Worm (Caenorhabditis elegans) whole organism, L1 larva: Measurements from ENCODE around the gene T08B1.1.

ENCODE experiments used
- aly-2 ChIP-seq: fragments of 150-350 bp; optimal IDR thresholded peaks from 2 replicates; lab custom pipeline; 2014; ENCODE audit warnings: missing biosample characterization, missing genetic modification characterization
- ama-1 ChIP-seq: fragments of 150-350 bp; optimal IDR thresholded peaks from 2 replicates; lab custom pipeline; 2014
- blmp-1 ChIP-seq: fragments of 150-350 bp; optimal IDR thresholded peaks from 2 replicates; lab custom pipeline; 2014; ENCODE audit warnings: missing biosample characterization, missing genetic modification characterization
- ceh-8 ChIP-seq: fragments of 200-800 bp; sonication (Bioruptor generic); optimal IDR thresholded peaks from 2 replicates; lab custom pipeline; 2018; ENCODE audit warnings: mild to moderate bottlenecking, missing genetic modification characterization, moderate library complexity, missing compliant biosample characterization
- ceh-90 ChIP-seq: sonication (generic microtip); optimal IDR thresholded peaks from 2 replicates; lab custom pipeline; 2016; ENCODE audit warnings: missing genetic modification characterization, missing compliant biosample characterization
- ces-1 ChIP-seq: fragments of 150-350 bp; optimal IDR thresholded peaks from 2 replicates; lab custom pipeline; 2014; ENCODE audit warnings: missing biosample characterization, missing genetic modification reagents, missing genetic modification characterization
- dsc-1 ChIP-seq: sonication (generic microtip); optimal IDR thresholded peaks from 2 replicates; lab custom pipeline; 2016; ENCODE audit warnings: mild to moderate bottlenecking, missing genetic modification characterization, missing compliant biosample characterization
- efl-1 ChIP-seq, 4 experiments: fragments of 150-350 bp; optimal IDR thresholded peaks in 3 of 4; peaks in 1 of 4; 1 replicate in 1 of 4; 2 replicates in 3 of 4; lab custom pipeline; 2014; ENCODE audit warnings: missing biosample characterization in 2 of 4, missing genetic modification characterization in 2 of 4, missing genetic modification reagents in 2 of 4
- egl-27 ChIP-seq, 2 experiments: fragments of 150-350 bp in 1 of 2; sonication (generic microtip); optimal IDR thresholded peaks; 3 replicates each; lab custom pipeline; 2017 to 2018; ENCODE audit warnings: missing biosample characterization in 2 of 2, missing genetic modification characterization in 2 of 2, missing genetic modification reagents in 2 of 2
- elt-2 ChIP-seq: sonication (generic microtip); optimal IDR thresholded peaks from 2 replicates; lab custom pipeline; 2016; ENCODE audit warnings: missing genetic modification characterization, mild to moderate bottlenecking, inconsistent platforms, missing compliant biosample characterization, missing genetic modification reagents
- elt-3 ChIP-seq, 6 experiments: fragments of 150-350 bp in 1 of 6; sonication (generic microtip); optimal IDR thresholded peaks; 2 replicates each; lab custom pipeline; 2017 to 2018; ENCODE audit warnings: missing biosample characterization in 6 of 6, missing genetic modification characterization in 6 of 6, inconsistent platforms in 1 of 6
- fkh-10 ChIP-seq: sonication (generic microtip); optimal IDR thresholded peaks from 2 replicates; lab custom pipeline; 2017; ENCODE audit warnings: missing biosample characterization, missing genetic modification reagents, missing genetic modification characterization
- fkh-8 ChIP-seq: sonication (generic microtip); optimal IDR thresholded peaks from 2 replicates; lab custom pipeline; 2016; ENCODE audit warnings: mild to moderate bottlenecking, missing genetic modification characterization, missing compliant biosample characterization
- grh-1 ChIP-seq: fragments of 200-800 bp; sonication (Bioruptor generic); IDR thresholded peaks from 2 replicates; pipeline ENCODE4 v1.3.6; 2022; ENCODE audit warnings: missing genetic modification reagents, missing genetic modification characterization, missing compliant biosample characterization
- irx-1 ChIP-seq: sonication (generic microtip); optimal IDR thresholded peaks from 2 replicates; lab custom pipeline; 2016; ENCODE audit warnings: missing genetic modification characterization, missing compliant biosample characterization
- lin-13 ChIP-seq: fragments of 150-350 bp; optimal IDR thresholded peaks from 2 replicates; lab custom pipeline; 2014; ENCODE audit warnings: missing biosample characterization, missing genetic modification reagents, missing genetic modification characterization
- lin-14 ChIP-seq: fragments of 200-800 bp; sonication (Bioruptor generic); optimal IDR thresholded peaks from 2 replicates; lab custom pipeline; 2018; ENCODE audit warnings: mild to moderate bottlenecking, missing genetic modification characterization, moderate library complexity, missing compliant biosample characterization
- lin-15B ChIP-seq: fragments of 150-350 bp; sonication (generic microtip); optimal IDR thresholded peaks from 3 replicates; lab custom pipeline; 2014; ENCODE audit warnings: missing biosample characterization, missing genetic modification characterization
- mdl-1 ChIP-seq, 2 experiments: fragments of 150-350 bp; optimal IDR thresholded peaks; 2 replicates each; lab custom pipeline; 2014 to 2017; ENCODE audit warnings: missing biosample characterization in 2 of 2, missing genetic modification characterization in 2 of 2, inconsistent platforms in 1 of 2
- mep-1 ChIP-seq: fragments of 150-350 bp; optimal IDR thresholded peaks from 2 replicates; lab custom pipeline; 2014; ENCODE audit warnings: missing biosample characterization, missing genetic modification characterization
- nhr-12 ChIP-seq: sonication (generic microtip); optimal IDR thresholded peaks from 2 replicates; lab custom pipeline; 2017; ENCODE audit warnings: missing biosample characterization, missing genetic modification characterization
- nhr-19 ChIP-seq: fragments of 200-800 bp; sonication (Bioruptor generic); conservative IDR thresholded peaks from 2 replicates; pipeline ENCODE4 v1.3.6; 2022; ENCODE audit warnings: missing genetic modification characterization, missing compliant biosample characterization
- nhr-28 ChIP-seq: fragments of 150-350 bp; optimal IDR thresholded peaks from 2 replicates; lab custom pipeline; 2014; ENCODE audit warnings: missing biosample characterization, missing genetic modification characterization
- nhr-47 ChIP-seq: sonication (generic microtip); optimal IDR thresholded peaks from 2 replicates; lab custom pipeline; 2016; ENCODE audit warnings: mild to moderate bottlenecking, missing genetic modification characterization, moderate library complexity, missing compliant biosample characterization
- nhr-71 ChIP-seq: sonication (generic microtip); optimal IDR thresholded peaks from 2 replicates; lab custom pipeline; 2016; ENCODE audit warnings: mild to moderate bottlenecking, missing genetic modification characterization, moderate library complexity, missing compliant biosample characterization
- nhr-76 ChIP-seq: sonication (generic microtip); optimal IDR thresholded peaks from 2 replicates; lab custom pipeline; 2017; ENCODE audit warnings: missing biosample characterization, missing genetic modification characterization
- nhr-77 ChIP-seq: fragments of 150-350 bp; optimal IDR thresholded peaks from 2 replicates; lab custom pipeline; 2014; ENCODE audit warnings: missing biosample characterization, missing genetic modification characterization
- rnt-1 ChIP-seq: sonication (generic microtip); optimal IDR thresholded peaks from 2 replicates; lab custom pipeline; 2016; ENCODE audit warnings: mild to moderate bottlenecking, missing genetic modification characterization, moderate library complexity, missing compliant biosample characterization
- snpc-4 ChIP-seq: fragments of 150-350 bp; optimal IDR thresholded peaks from 2 replicates; lab custom pipeline; 2014; ENCODE audit warnings: missing biosample characterization, missing genetic modification characterization
- snu-23 ChIP-seq: sonication (generic microtip); optimal IDR thresholded peaks from 2 replicates; lab custom pipeline; 2016; ENCODE audit warnings: missing genetic modification characterization, missing compliant biosample characterization
- sptf-1 ChIP-seq: fragments of 150-350 bp; optimal IDR thresholded peaks from 2 replicates; lab custom pipeline; 2014; ENCODE audit warnings: missing biosample characterization, missing genetic modification characterization
- swsn-7 ChIP-seq: sonication (generic microtip); optimal IDR thresholded peaks from 2 replicates; lab custom pipeline; 2016; ENCODE audit warnings: missing genetic modification characterization, missing compliant biosample characterization
- tlp-1 ChIP-seq: fragments of 150-350 bp; optimal IDR thresholded peaks from 2 replicates; lab custom pipeline; 2014; ENCODE audit warnings: missing biosample characterization, missing genetic modification characterization
- unc-30 ChIP-seq: sonication (generic microtip); optimal IDR thresholded peaks from 2 replicates; lab custom pipeline; 2017; ENCODE audit warnings: missing biosample characterization, missing genetic modification characterization
- unc-98 ChIP-seq: fragments of 200-800 bp; sonication (Bioruptor generic); IDR thresholded peaks from 2 replicates; pipeline ENCODE4 v1.3.6; 2022; ENCODE audit warnings: missing genetic modification characterization, missing compliant biosample characterization
- vab-15 ChIP-seq: sonication (generic microtip); optimal IDR thresholded peaks from 2 replicates; lab custom pipeline; 2017; ENCODE audit warnings: missing genotype, mild to moderate bottlenecking, missing genetic modification characterization, missing compliant biosample characterization
- zip-4 ChIP-seq: fragments of 200-800 bp; sonication (Bioruptor generic); optimal IDR thresholded peaks from 2 replicates; lab custom pipeline; 2018; ENCODE audit warnings: mild to moderate bottlenecking, missing genetic modification characterization, moderate library complexity, missing compliant biosample characterization
- ztf-4 ChIP-seq: fragments of 150-350 bp; optimal IDR thresholded peaks from 2 replicates; lab custom pipeline; 2014; ENCODE audit warnings: missing biosample characterization, missing genetic modification characterization

T08B1.1 gene

DNA sequence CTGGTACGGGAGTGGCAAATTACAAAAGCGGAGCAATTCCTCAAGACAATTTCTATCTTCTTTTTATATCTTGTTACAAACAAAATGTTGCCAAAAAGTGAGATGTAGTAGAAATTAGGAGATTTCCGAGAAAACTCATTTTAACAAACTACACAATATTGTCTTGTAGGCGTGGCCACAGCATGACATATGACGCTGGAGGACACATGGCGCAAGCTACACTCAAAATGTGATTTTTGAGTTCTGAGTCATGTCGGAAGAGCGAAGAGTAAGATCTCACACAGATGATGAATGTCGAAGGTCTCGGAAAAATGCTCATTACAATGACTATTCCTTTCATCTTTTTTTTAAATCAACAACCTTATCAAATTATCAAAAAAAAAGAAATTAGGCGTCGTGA is 25.4 kb downstream of the T08B1.1 start, which contains the start of gene Y40B10B.1:
TSS of gene Y40B10B.1 (minus strand) at position 101 of the 400 bp plus-strand sequence.
- TF ChIP-seq ces-1: no peak
- no peak for TF ChIP-seq nhr-77 (tag; lab: Kevin White, UChicago)
- TF ChIP-seq ceh-90: no peak
- no peak for TF ChIP-seq vab-15
- TF ChIP-seq aly-2 (tag; lab: Kevin White, UChicago): no peak
- no peak for TF ChIP-seq fkh-10 (GFP tag; lab: Kevin White, UChicago)
- TF ChIP-seq unc-98: no peak
- no peak for TF ChIP-seq swsn-7
- TF ChIP-seq fkh-8 (tag; lab: Kevin White, UChicago): no peak
- no peak for TF ChIP-seq ama-1 (lab: Kevin White, UChicago)
- no peak for TF ChIP-seq tlp-1
- TF ChIP-seq mep-1 (tag; lab: Kevin White, UChicago): no peak
- TF ChIP-seq sptf-1 (tag; lab: Kevin White, UChicago): no peak
- TF ChIP-seq elt-2 (tag; lab: Kevin White, UChicago): no peak
- no peak for TF ChIP-seq dsc-1
- no peak for TF ChIP-seq elt-3 (tag; optimal IDR thresholded peaks at IDR 0.05; lab: Kevin White, UChicago)
- no peak for TF ChIP-seq lin-13 (GFP tag; lab: Kevin White, UChicago)

DNA sequence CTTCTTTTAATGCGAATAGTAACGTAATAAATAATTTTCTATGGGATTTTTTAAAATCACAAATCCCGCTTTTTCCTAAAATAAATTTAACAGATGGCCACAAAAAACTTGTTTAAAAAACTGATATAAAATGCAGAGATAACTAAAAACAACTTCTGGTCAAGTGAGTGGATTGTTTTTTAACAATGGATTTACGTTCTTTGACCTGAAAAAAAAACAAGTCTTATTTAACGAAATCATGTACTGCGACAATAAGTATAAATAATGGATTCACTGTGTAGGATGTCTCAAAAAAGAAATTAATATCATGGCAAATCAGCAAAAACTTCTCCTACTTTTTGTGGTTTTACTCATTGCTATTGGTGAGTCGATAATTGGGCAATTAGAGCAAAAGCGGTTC is 29.7 kb downstream of the T08B1.1 start, which contains the start of gene fipr-25:
TSS of gene fipr-25 (plus strand) at position 301 of the 400 bp plus-strand sequence.
- TF ChIP-seq rnt-1 (tag; lab: Kevin White, UChicago): no peak
- no peak for TF ChIP-seq mdl-1 (tag; optimal IDR thresholded peaks at IDR 0.05; lab: Kevin White, UChicago)
- no peak for TF ChIP-seq snu-23 (GFP tag; lab: Kevin White, UChicago)
- TF ChIP-seq ztf-4: no peak
- no peak for TF ChIP-seq nhr-76 (tag; lab: Kevin White, UChicago)
- no peak for TF ChIP-seq elt-2 (tag; lab: Kevin White, UChicago)
- no peak for TF ChIP-seq nhr-19 (GFP tag; lab: Robert Waterston, UW)
- no peak for TF ChIP-seq swsn-7
- TF ChIP-seq lin-15B (tag; lab: Kevin White, UChicago): no peak
- no peak for TF ChIP-seq egl-27 (tag; optimal IDR thresholded peaks at IDR 0.05; lab: Kevin White, UChicago)
- TF ChIP-seq elt-3 (tag; optimal IDR thresholded peaks at IDR 0.05; lab: Kevin White, UChicago): no peak
- no peak for TF ChIP-seq zip-4 (GFP tag; lab: Kevin White, UChicago)
- no peak for TF ChIP-seq ama-1 (lab: Kevin White, UChicago)
- no peak for TF ChIP-seq fkh-10 (GFP tag; lab: Kevin White, UChicago)
- TF ChIP-seq unc-30 (tag; lab: Kevin White, UChicago): no peak
- no peak for TF ChIP-seq nhr-12 (tag; lab: Kevin White, UChicago)
- TF ChIP-seq nhr-47 (tag; lab: Kevin White, UChicago): no peak
- TF ChIP-seq irx-1 (tag; lab: Kevin White, UChicago): no peak

DNA sequence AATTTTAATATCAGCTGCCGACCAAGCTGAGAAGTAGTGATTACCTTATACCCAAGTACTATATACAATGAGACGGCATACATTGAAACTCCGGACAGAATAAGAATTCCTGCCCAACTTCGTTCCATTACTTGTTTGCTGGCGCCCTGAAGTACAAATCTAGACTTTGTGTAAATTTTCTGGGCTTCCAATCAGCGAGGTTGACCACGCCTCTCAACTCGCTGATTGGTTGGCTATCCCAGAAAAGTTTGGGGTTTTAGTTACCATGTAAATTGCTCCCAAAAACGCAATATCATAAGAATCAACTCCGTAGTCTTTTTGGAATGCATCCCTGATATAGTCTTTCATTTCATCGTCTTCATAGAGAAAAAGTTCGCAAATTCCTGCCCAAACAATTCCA is 31.6 kb downstream of the T08B1.1 start:
- TF ChIP-seq nhr-12 (tag; lab: Kevin White, UChicago): no peak
- no peak for TF ChIP-seq snpc-4 (tag; lab: Kevin White, UChicago)
- no peak for TF ChIP-seq nhr-28

DNA sequence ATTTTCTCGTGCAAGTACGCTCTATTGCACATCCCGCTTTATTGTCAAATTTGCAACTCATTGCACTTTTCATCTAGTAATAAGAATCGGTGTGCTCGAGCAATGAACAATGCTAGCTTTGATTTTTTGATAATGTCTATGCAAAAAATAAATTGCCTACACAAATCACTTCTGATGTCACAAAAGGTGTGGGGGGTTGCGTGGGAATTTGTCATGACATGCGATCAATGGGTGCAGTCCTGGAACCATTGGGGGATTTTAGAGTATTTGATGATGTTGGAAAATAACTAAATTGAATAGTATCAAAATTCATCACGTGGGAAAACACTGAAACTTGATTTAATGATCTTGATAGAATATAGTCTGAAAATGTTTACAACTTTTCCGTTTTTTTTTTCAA is 41.0 kb downstream of the T08B1.1 start:
- TF ChIP-seq nhr-47 (tag; lab: Kevin White, UChicago) (peak; percentile 23), fkh-8 (tag; lab: Kevin White, UChicago) (peak; percentile 53), efl-1 (optimal IDR thresholded peaks at IDR 0.05; lab: Kevin White, UChicago) (no peak), efl-1 (GFP tag; optimal IDR thresholded peaks at IDR 0.05 in 1 of 2; lab: Kevin White, UChicago) (peak in 1 of 2 experiments; percentile 88), ceh-8 (GFP tag; lab: Kevin White, UChicago) (peak; percentile 76), blmp-1 (tag; lab: Kevin White, UChicago) (no peak), lin-14 (GFP tag; lab: Kevin White, UChicago) (peak; percentile 26), grh-1 (GFP tag; lab: Robert Waterston, UW) (no peak), nhr-71 (tag; lab: Kevin White, UChicago) (peak; percentile 10)
